Fruit fly (Drosophila melanogaster) whole organism, embryonic: ENCODE measurements around the gene CG16758.

Source experiments
- Ada2b ChIP-seq: fragments of 200-800 bp; sonication (Bioruptor generic); IDR thresholded peaks from 2 replicates; pipeline ENCODE4 v1.3.6; 2022; ENCODE audit warnings: missing biosample characterization, missing genetic modification characterization
- CG10366 ChIP-seq: fragments of 200-800 bp; sonication (Bioruptor generic); IDR thresholded peaks from 2 replicates; pipeline ENCODE4 v1.3.6; 2022; ENCODE audit warnings: missing biosample characterization, missing genetic modification characterization
- CG10543 ChIP-seq: fragments of 200-800 bp; sonication (Bioruptor generic); optimal IDR thresholded peaks from 3 replicates; lab custom pipeline; 2017; ENCODE audit warnings: missing biosample characterization, mild to moderate bottlenecking, missing genetic modification characterization, moderate library complexity
- CG11456 ChIP-seq: fragments of 200-800 bp; sonication (Bioruptor generic); IDR thresholded peaks from 3 replicates; pipeline ENCODE4 v1.3.6; 2022; ENCODE audit warnings: missing biosample characterization, missing genetic modification characterization
- CG11504 ChIP-seq: fragments of 200-800 bp; sonication (Bioruptor generic); optimal IDR thresholded peaks from 3 replicates; lab custom pipeline; 2019; ENCODE audit warnings: missing biosample characterization, mild to moderate bottlenecking, missing genetic modification characterization, moderate library complexity
- CG11560 ChIP-seq: fragments of 200-800 bp; sonication (Bioruptor generic); IDR thresholded peaks from 3 replicates; pipeline ENCODE4 v1.3.6; 2022; ENCODE audit warnings: missing biosample characterization, missing genetic modification characterization
- CG12391 ChIP-seq: fragments of 200-800 bp; sonication (Bioruptor generic); optimal IDR thresholded peaks from 3 replicates; lab custom pipeline; 2018; ENCODE audit warnings: missing biosample characterization, mild to moderate bottlenecking, missing genetic modification characterization, moderate library complexity
- CG15011 ChIP-seq: fragments of 200-800 bp; sonication (Bioruptor generic); optimal IDR thresholded peaks from 3 replicates; lab custom pipeline; 2018; ENCODE audit warnings: missing biosample characterization, mild to moderate bottlenecking, missing genetic modification characterization
- CG17802 ChIP-seq: fragments of 200-800 bp; sonication (Bioruptor generic); optimal IDR thresholded peaks from 2 replicates; lab custom pipeline; 2018; ENCODE audit warnings: missing biosample characterization, mild to moderate bottlenecking, missing genetic modification characterization, moderate library complexity
- CG17912 ChIP-seq: fragments of 200-800 bp; sonication (Bioruptor generic); optimal IDR thresholded peaks from 2 replicates; lab custom pipeline; 2018; ENCODE audit warnings: missing biosample characterization, mild to moderate bottlenecking, missing genetic modification characterization
- CG1792 ChIP-seq: fragments of 200-800 bp; sonication (Bioruptor generic); optimal IDR thresholded peaks from 2 replicates; lab custom pipeline; 2016; ENCODE audit warnings: missing biosample characterization, missing genetic modification characterization
- CG18262 ChIP-seq: fragments of 200-800 bp; optimal IDR thresholded peaks from 3 replicates; lab custom pipeline; 2019; ENCODE audit warnings: missing biosample characterization, mild to moderate bottlenecking, missing genetic modification characterization, moderate library complexity
- CG18476 ChIP-seq: fragments of 200-800 bp; sonication (Bioruptor generic); optimal IDR thresholded peaks from 2 replicates; lab custom pipeline; 2016; ENCODE audit warnings: missing biosample characterization, mild to moderate bottlenecking, missing genetic modification characterization
- CG2678 ChIP-seq: fragments of 200-800 bp; sonication (Bioruptor generic); optimal IDR thresholded peaks from 3 replicates; lab custom pipeline; 2019; ENCODE audit warnings: missing biosample characterization, mild to moderate bottlenecking, missing genetic modification characterization, moderate library complexity
- CG31365 ChIP-seq: fragments of 200-800 bp; sonication (Bioruptor generic); optimal IDR thresholded peaks from 2 replicates; lab custom pipeline; 2018; ENCODE audit warnings: missing biosample characterization, mild to moderate bottlenecking, missing genetic modification characterization
- CG3163 ChIP-seq: fragments of 200-800 bp; sonication (Bioruptor generic); optimal IDR thresholded peaks from 3 replicates; lab custom pipeline; 2016; ENCODE audit warnings: missing biosample characterization, missing genetic modification characterization
- CG5245 ChIP-seq: fragments of 200-800 bp; sonication (Bioruptor generic); optimal IDR thresholded peaks from 3 replicates; lab custom pipeline; 2016; ENCODE audit warnings: missing biosample characterization, missing genetic modification characterization
- CG7987 ChIP-seq: fragments of 200-800 bp; sonication (Bioruptor generic); optimal IDR thresholded peaks from 2 replicates; lab custom pipeline; 2018; ENCODE audit warnings: missing biosample characterization, mild to moderate bottlenecking, missing genetic modification characterization, moderate library complexity
- CG8089 ChIP-seq: fragments of 200-800 bp; sonication (Bioruptor generic); optimal IDR thresholded peaks from 3 replicates; lab custom pipeline; 2016; ENCODE audit warnings: missing biosample characterization, missing genetic modification characterization
- CG8765 ChIP-seq: fragments of 200-800 bp; sonication (Bioruptor generic); IDR thresholded peaks from 2 replicates; pipeline ENCODE4 v1.3.6; 2022; ENCODE audit warnings: missing biosample characterization, missing genetic modification characterization
- CG8944 ChIP-seq: fragments of 200-800 bp; sonication (Bioruptor generic); optimal IDR thresholded peaks from 3 replicates; lab custom pipeline; 2016; ENCODE audit warnings: missing biosample characterization, missing genetic modification characterization
- CG9932 ChIP-seq: fragments of 200-800 bp; sonication (Bioruptor generic); IDR thresholded peaks from 2 replicates; pipeline ENCODE4 v1.3.6; 2022; ENCODE audit warnings: missing biosample characterization, missing genetic modification characterization
- CHES-1-like ChIP-seq: fragments of 200-800 bp; sonication (Bioruptor generic); optimal IDR thresholded peaks from 2 replicates; lab custom pipeline; 2016; ENCODE audit warnings: missing biosample characterization, missing genetic modification characterization
- Fer1 ChIP-seq: fragments of 200-800 bp; sonication (Bioruptor generic); optimal IDR thresholded peaks from 2 replicates; lab custom pipeline; 2017; ENCODE audit warnings: missing biosample characterization, mild to moderate bottlenecking, missing genetic modification characterization
- HLHmδ ChIP-seq: fragments of 200-800 bp; sonication (Bioruptor generic); optimal IDR thresholded peaks from 2 replicates; lab custom pipeline; 2018; ENCODE audit warnings: missing biosample characterization, mild to moderate bottlenecking, missing genetic modification characterization, moderate library complexity
- Max ChIP-seq: fragments of 200-800 bp; sonication (Bioruptor generic); optimal IDR thresholded peaks from 2 replicates; lab custom pipeline; 2016; ENCODE audit warnings: missing biosample characterization, mild to moderate bottlenecking, missing genetic modification characterization
- Ptx1 ChIP-seq: fragments of 200-800 bp; sonication (Bioruptor generic); IDR thresholded peaks from 2 replicates; pipeline ENCODE4 v1.3.6; 2022; ENCODE audit warnings: missing biosample characterization, missing genetic modification characterization
- Scr ChIP-seq: fragments of 200-800 bp; sonication (Bioruptor generic); IDR thresholded peaks from 2 replicates; pipeline ENCODE4 v1.3.6; 2022; ENCODE audit warnings: missing biosample characterization, missing genetic modification characterization; ENCODE audit not compliant: partially characterized antibody
- Trl ChIP-seq, 3 experiments: fragments of >200 bp in 2 of 3; fragments of 200-800 bp in 1 of 3; sonication (Bioruptor generic) in 1 of 3; optimal IDR thresholded peaks; 2 replicates in 1 of 3; 3 replicates in 2 of 3; lab custom pipeline; 2016 to 2017; ENCODE audit warnings: missing biosample characterization in 1 of 3, missing genetic modification characterization in 1 of 3
- aop ChIP-seq: fragments of 200-800 bp; sonication (Bioruptor generic); IDR thresholded peaks from 2 replicates; pipeline ENCODE4 v1.3.6; 2022; ENCODE audit warnings: missing biosample characterization, missing genetic modification characterization
- ara ChIP-seq: fragments of 200-800 bp; sonication (Bioruptor generic); IDR thresholded peaks from 2 replicates; pipeline ENCODE4 v1.3.6; 2022; ENCODE audit warnings: missing biosample characterization, missing genetic modification characterization
- bigmax ChIP-seq: fragments of 200-800 bp; sonication (Bioruptor generic); optimal IDR thresholded peaks from 2 replicates; lab custom pipeline; 2018; ENCODE audit warnings: missing biosample characterization, mild to moderate bottlenecking, missing genetic modification characterization
- chm ChIP-seq: fragments of 200-800 bp; sonication (Bioruptor generic); IDR thresholded peaks from 2 replicates; pipeline ENCODE4 v1.3.6; 2022; ENCODE audit warnings: missing biosample characterization, missing genetic modification characterization
- corto ChIP-seq: fragments of 200-800 bp; sonication (Bioruptor generic); optimal IDR thresholded peaks from 2 replicates; lab custom pipeline; 2016; ENCODE audit warnings: missing biosample characterization, mild to moderate bottlenecking, missing genetic modification characterization, moderate library complexity
- dimm ChIP-seq: fragments of 200-800 bp; sonication (Bioruptor generic); IDR thresholded peaks from 2 replicates; pipeline ENCODE4 v1.3.6; 2022; ENCODE audit warnings: missing biosample characterization, missing genetic modification characterization
- emc ChIP-seq: fragments of 200-800 bp; sonication (Bioruptor generic); optimal IDR thresholded peaks from 2 replicates; lab custom pipeline; 2016; ENCODE audit warnings: missing biosample characterization, missing genetic modification characterization
- ems ChIP-seq: fragments of 200-800 bp; sonication (Bioruptor generic); optimal IDR thresholded peaks from 3 replicates; lab custom pipeline; 2016; ENCODE audit warnings: missing biosample characterization, missing genetic modification characterization
- en ChIP-seq: fragments of 200-800 bp; sonication (Bioruptor generic); optimal IDR thresholded peaks from 2 replicates; lab custom pipeline; 2016; ENCODE audit warnings: missing biosample characterization, missing genetic modification characterization
- fru ChIP-seq: fragments of >200 bp; optimal IDR thresholded peaks from 2 replicates; lab custom pipeline; 2017
- grn ChIP-seq: fragments of 200-800 bp; sonication (Bioruptor generic); optimal IDR thresholded peaks from 3 replicates; lab custom pipeline; 2017; ENCODE audit warnings: missing biosample characterization, missing genetic modification characterization
- gsb ChIP-seq: fragments of 200-800 bp; sonication (Bioruptor generic); IDR thresholded peaks from 2 replicates; pipeline ENCODE4 v1.3.6; 2022; ENCODE audit warnings: missing biosample characterization, missing genetic modification characterization
- ken ChIP-seq: fragments of 200-800 bp; sonication (Bioruptor generic); IDR thresholded peaks from 3 replicates; pipeline ENCODE4 v1.3.6; 2022; ENCODE audit warnings: missing biosample characterization, missing genetic modification characterization
- klu ChIP-seq: fragments of 200-800 bp; sonication (Bioruptor generic); IDR thresholded peaks from 2 replicates; pipeline ENCODE4 v1.3.6; 2022; ENCODE audit warnings: missing biosample characterization, missing genetic modification characterization
- lmd ChIP-seq: fragments of 200-800 bp; sonication (Bioruptor generic); IDR thresholded peaks from 2 replicates; pipeline ENCODE4 v1.3.6; 2022; ENCODE audit warnings: missing biosample characterization, missing genetic modification characterization
- mam ChIP-seq: fragments of 200-800 bp; sonication (Bioruptor generic); optimal IDR thresholded peaks from 3 replicates; lab custom pipeline; 2016; ENCODE audit warnings: missing biosample characterization, missing genetic modification characterization
- nau ChIP-seq: fragments of 200-800 bp; sonication (Bioruptor generic); optimal IDR thresholded peaks from 3 replicates; lab custom pipeline; 2017; ENCODE audit warnings: missing biosample characterization, mild to moderate bottlenecking, missing genetic modification characterization, missing genetic modification reagents
- nerfin-2 ChIP-seq: fragments of 200-800 bp; sonication (Bioruptor generic); IDR thresholded peaks from 2 replicates; pipeline ENCODE4 v1.3.6; 2022; ENCODE audit warnings: missing biosample characterization, missing genetic modification characterization; ENCODE audit not compliant: partially characterized antibody
- pros ChIP-seq: fragments of 200-800 bp; sonication (Bioruptor generic); optimal IDR thresholded peaks from 3 replicates; lab custom pipeline; 2019; ENCODE audit warnings: missing biosample characterization, mild to moderate bottlenecking, missing genetic modification characterization, moderate library complexity
- sqz ChIP-seq: fragments of 200-800 bp; sonication (Bioruptor generic); optimal IDR thresholded peaks from 3 replicates; lab custom pipeline; 2018; ENCODE audit warnings: missing biosample characterization, mild to moderate bottlenecking, missing genetic modification characterization
- sr ChIP-seq: fragments of 200-800 bp; sonication (Bioruptor generic); IDR thresholded peaks from 3 replicates; pipeline ENCODE4 v1.3.6; 2022; ENCODE audit warnings: missing biosample characterization, missing genetic modification characterization
- trh ChIP-seq: fragments of 200-800 bp; sonication (Bioruptor generic); optimal IDR thresholded peaks from 2 replicates; lab custom pipeline; 2016; ENCODE audit warnings: missing biosample characterization, missing genetic modification characterization
- zf30C ChIP-seq: fragments of 200-800 bp; sonication (Bioruptor generic); optimal IDR thresholded peaks from 3 replicates; lab custom pipeline; 2018; ENCODE audit warnings: missing biosample characterization, mild to moderate bottlenecking, missing genetic modification characterization

The CG16758 gene

DNA sequence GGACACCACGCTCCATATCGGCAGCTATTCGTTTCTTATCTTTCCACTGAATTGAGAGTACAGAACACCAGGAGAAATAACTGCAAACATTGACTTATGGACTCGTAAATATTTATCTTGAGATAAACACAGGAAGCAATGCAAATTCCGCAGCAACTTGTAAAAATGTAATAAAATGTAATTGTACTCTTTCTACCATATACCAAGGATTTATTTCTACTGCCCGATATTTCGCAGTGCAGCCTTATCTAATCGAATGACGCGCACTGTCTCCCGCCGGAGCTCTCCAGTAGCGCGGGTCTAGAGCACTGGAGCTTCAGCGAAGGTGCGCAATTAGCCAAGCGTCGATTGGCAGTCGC lies 9.2 kb downstream of the CG16758 start (continued):
- TF ChIP-seq nau (GFP tag; lab: Kevin White, UChicago): peak; percentile 78
- TF ChIP-seq trh (GFP tag; lab: Kevin White, UChicago): peak; percentile 12
- peak; percentile 59 for TF ChIP-seq grn (GFP tag; lab: Kevin White, UChicago)
- peak; percentile 87 for TF ChIP-seq Max (GFP tag; lab: Kevin White, UChicago)
- TF ChIP-seq fru (lab: Kevin White, UChicago): no peak
- TF ChIP-seq mam (GFP tag; lab: Kevin White, UChicago): peak; percentile 96
- TF ChIP-seq CG11560: peak; percentile 71; the same call in 2 of the 3 replicates
- TF ChIP-seq aop: peak; percentile 52
- peak; percentile 98 for TF ChIP-seq corto (GFP tag; lab: Kevin White, UChicago)
- TF ChIP-seq CG10366 (GFP tag; lab: Robert Waterston, UW): peak; percentile 87
- no peak for TF ChIP-seq bigmax (GFP tag; lab: Kevin White, UChicago)
- TF ChIP-seq CHES-1-like (GFP tag; lab: Kevin White, UChicago): no peak
- peak; percentile 86 for TF ChIP-seq zf30C
- peak; percentile 36 for TF ChIP-seq emc (GFP tag; lab: Kevin White, UChicago)
- TF ChIP-seq Trl (optimal IDR thresholded peaks at IDR 0.05; lab: Kevin White, UChicago): peak in 1 of 2 experiments; percentile 2
- peak; percentile 89 for TF ChIP-seq Trl (GFP tag; optimal IDR thresholded peaks at IDR 0.05; lab: Kevin White, UChicago)
- peak; percentile 54 for TF ChIP-seq CG17802
- peak; percentile 84 for TF ChIP-seq gsb (GFP tag; lab: Robert Waterston, UW)
- TF ChIP-seq CG15011 (GFP tag; lab: Kevin White, UChicago): peak; percentile 82
- TF ChIP-seq sqz (GFP tag; lab: Kevin White, UChicago): no peak
- TF ChIP-seq CG8944 (GFP tag; lab: Kevin White, UChicago): peak; percentile 44
- no peak for TF ChIP-seq HLHmδ (GFP tag; lab: Kevin White, UChicago)
- TF ChIP-seq ken: peak; percentile 87
- peak; percentile 76 for TF ChIP-seq CG18476
- peak; percentile 73; the same call in 1 of the 2 replicates for TF ChIP-seq dimm
- TF ChIP-seq CG8765: peak; percentile 77
- TF ChIP-seq Ada2b (GFP tag; lab: Robert Waterston, UW): peak; percentile 92
- peak; percentile 76 for TF ChIP-seq ems
- TF ChIP-seq CG11456 (GFP tag; lab: Robert Waterston, UW): peak; percentile 92
- TF ChIP-seq CG3163 (GFP tag; lab: Kevin White, UChicago): no peak
- peak; percentile 94 for TF ChIP-seq Fer1 (GFP tag; lab: Kevin White, UChicago)
- TF ChIP-seq CG1792 (GFP tag; lab: Kevin White, UChicago): peak; percentile 89
- TF ChIP-seq CG5245 (GFP tag; lab: Kevin White, UChicago): peak; percentile 82
- peak; percentile 51 for TF ChIP-seq en
- TF ChIP-seq nerfin-2: no peak
- no peak for TF ChIP-seq CG17912 (GFP tag; lab: Kevin White, UChicago)
- TF ChIP-seq CG9932 (GFP tag; lab: Robert Waterston, UW): peak; percentile 89
- TF ChIP-seq CG2678: peak; percentile 94
- no peak for TF ChIP-seq Scr
- no peak for TF ChIP-seq pros (GFP tag; lab: Kevin White, UChicago)
- peak; percentile 88 for TF ChIP-seq chm (GFP tag; lab: Robert Waterston, UW)
- peak; percentile 79 for TF ChIP-seq CG12391 (tag; lab: Kevin White, UChicago)
- peak; percentile 90 for TF ChIP-seq CG11504
- TF ChIP-seq klu (GFP tag; lab: Robert Waterston, UW): peak; percentile 82
- peak; percentile 28 for TF ChIP-seq CG8089 (GFP tag; lab: Kevin White, UChicago)
- TF ChIP-seq Ptx1 (GFP tag; lab: Robert Waterston, UW): peak; percentile 95
- peak; percentile 90 for TF ChIP-seq lmd (GFP tag; lab: Robert Waterston, UW)
- TF ChIP-seq CG7987 (GFP tag; lab: Kevin White, UChicago): peak; percentile 2
- TF ChIP-seq ara (GFP tag; lab: Robert Waterston, UW): peak; percentile 89
- TF ChIP-seq sr (GFP tag; lab: Robert Waterston, UW): peak; percentile 41; the same call in 1 of the 3 replicates
- peak; percentile 82 for TF ChIP-seq CG10543 (GFP tag; lab: Kevin White, UChicago)
- peak; percentile 65 for TF ChIP-seq CG31365 (tag; lab: Kevin White, UChicago)
- TF ChIP-seq CG18262: peak; percentile 79
